Worm (Caenorhabditis elegans) whole organism, mixed stage, embryonic: ENCODE measurements around the gene C16C8.9.

Source experiments
- M03D4.4 ChIP-seq: sonication (generic microtip); optimal IDR thresholded peaks from 2 replicates; lab custom pipeline; 2017; ENCODE audit warnings: mild to moderate bottlenecking, missing genetic modification characterization, missing compliant biosample characterization
- bed-3 ChIP-seq: fragments of 200-800 bp; sonication (Bioruptor generic); optimal IDR thresholded peaks from 3 replicates; lab custom pipeline; 2018; ENCODE audit warnings: mild to moderate bottlenecking, missing genetic modification characterization, moderate library complexity, missing compliant biosample characterization
- blmp-1 ChIP-seq: fragments of 150-350 bp; optimal IDR thresholded peaks from 2 replicates; lab custom pipeline; 2014; ENCODE audit warnings: missing biosample characterization, missing genetic modification characterization
- ceh-39 ChIP-seq: fragments of 150-350 bp; optimal IDR thresholded peaks from 2 replicates; lab custom pipeline; 2014; ENCODE audit warnings: missing biosample characterization, missing genetic modification characterization
- ceh-83 ChIP-seq: fragments of 200-800 bp; sonication (Bioruptor generic); optimal IDR thresholded peaks from 2 replicates; lab custom pipeline; 2018; ENCODE audit warnings: mild to moderate bottlenecking, missing genetic modification characterization, missing compliant biosample characterization
- ces-1 ChIP-seq: fragments of 150-350 bp; optimal IDR thresholded peaks from 2 replicates; lab custom pipeline; 2014; ENCODE audit warnings: missing biosample characterization, missing genetic modification reagents, missing genetic modification characterization
- cnd-1 ChIP-seq: fragments of 200-800 bp; sonication (Bioruptor generic); optimal IDR thresholded peaks from 2 replicates; lab custom pipeline; 2018; ENCODE audit warnings: mild to moderate bottlenecking, missing genetic modification characterization, missing compliant biosample characterization
- drap-1 ChIP-seq: fragments of 200-800 bp; sonication (Bioruptor generic); optimal IDR thresholded peaks from 3 replicates; lab custom pipeline; 2018; ENCODE audit warnings: mild to moderate bottlenecking, missing genetic modification characterization, missing compliant biosample characterization
- elt-1 ChIP-seq: sonication (generic microtip); optimal IDR thresholded peaks from 2 replicates; lab custom pipeline; 2017; ENCODE audit warnings: missing genetic modification characterization, mild to moderate bottlenecking, missing compliant biosample characterization, antibody characterized with exemption, moderate library complexity, borderline replicate concordance; ENCODE audit not compliant: insufficient read depth
- elt-3 ChIP-seq: fragments of 150-350 bp; optimal IDR thresholded peaks from 2 replicates; lab custom pipeline; 2014; ENCODE audit warnings: missing biosample characterization, missing genetic modification characterization
- flh-1 ChIP-seq: fragments of 200-800 bp; sonication (Bioruptor generic); optimal IDR thresholded peaks from 2 replicates; lab custom pipeline; 2018; ENCODE audit warnings: mild to moderate bottlenecking, missing genetic modification characterization, moderate library complexity, missing compliant biosample characterization
- ham-2 ChIP-seq: fragments of 200-800 bp; sonication (Bioruptor generic); optimal IDR thresholded peaks from 2 replicates; lab custom pipeline; 2018; ENCODE audit warnings: mild to moderate bottlenecking, missing genetic modification characterization, missing compliant biosample characterization
- hlh-1 ChIP-seq: fragments of 150-350 bp; optimal IDR thresholded peaks from 2 replicates; lab custom pipeline; 2014; ENCODE audit warnings: missing biosample characterization, missing genetic modification reagents, missing genetic modification characterization
- lin-13 ChIP-seq: fragments of 150-350 bp; optimal IDR thresholded peaks from 2 replicates; lab custom pipeline; 2014; ENCODE audit warnings: missing biosample characterization, missing genetic modification characterization
- lin-32 ChIP-seq: fragments of 200-800 bp; sonication (Bioruptor generic); optimal IDR thresholded peaks from 2 replicates; lab custom pipeline; 2018; ENCODE audit warnings: mild to moderate bottlenecking, missing genetic modification characterization, missing compliant biosample characterization
- lsy-2 ChIP-seq: fragments of 150-350 bp; optimal IDR thresholded peaks from 2 replicates; lab custom pipeline; 2014; ENCODE audit warnings: missing biosample characterization, missing genetic modification characterization
- mab-5 ChIP-seq: fragments of 150-350 bp; optimal IDR thresholded peaks from 2 replicates; lab custom pipeline; 2014; ENCODE audit warnings: missing biosample characterization, missing genetic modification characterization
- mep-1 ChIP-seq: fragments of 150-350 bp; optimal IDR thresholded peaks from 2 replicates; lab custom pipeline; 2017; ENCODE audit warnings: missing biosample characterization, missing genetic modification reagents, missing genetic modification characterization, inconsistent platforms
- mls-2 ChIP-seq: sonication (generic microtip); optimal IDR thresholded peaks from 2 replicates; lab custom pipeline; 2016; ENCODE audit warnings: mild to moderate bottlenecking, missing genetic modification characterization, moderate library complexity, missing compliant biosample characterization
- nhr-12 ChIP-seq: fragments of 150-350 bp; optimal IDR thresholded peaks from 2 replicates; lab custom pipeline; 2014; ENCODE audit warnings: missing biosample characterization, missing genetic modification characterization
- nhr-2 ChIP-seq: fragments of 150-350 bp; optimal IDR thresholded peaks from 2 replicates; lab custom pipeline; 2014; ENCODE audit warnings: missing biosample characterization, missing genetic modification characterization
- nhr-28 ChIP-seq: fragments of 150-350 bp; optimal IDR thresholded peaks from 2 replicates; lab custom pipeline; 2014; ENCODE audit warnings: missing biosample characterization, missing genetic modification characterization
- pha-4 ChIP-seq: fragments of 150-350 bp; optimal IDR thresholded peaks from 2 replicates; lab custom pipeline; 2018; ENCODE audit warnings: missing biosample characterization, missing genetic modification reagents, missing genetic modification characterization
- sem-2 ChIP-seq: fragments of 200-800 bp; sonication (Bioruptor generic); optimal IDR thresholded peaks from 2 replicates; lab custom pipeline; 2018; ENCODE audit warnings: mild to moderate bottlenecking, missing genetic modification characterization, missing compliant biosample characterization
- snpc-4 ChIP-seq: fragments of 150-350 bp; optimal IDR thresholded peaks from 2 replicates; lab custom pipeline; 2014; ENCODE audit warnings: missing biosample characterization, missing genetic modification characterization
- sptf-1 ChIP-seq: sonication (generic microtip); optimal IDR thresholded peaks from 2 replicates; lab custom pipeline; 2017; ENCODE audit warnings: mild to moderate bottlenecking, missing genetic modification characterization, moderate library complexity, missing compliant biosample characterization
- tbx-8 ChIP-seq: fragments of 200-800 bp; sonication (Bioruptor generic); optimal IDR thresholded peaks from 2 replicates; lab custom pipeline; 2018; ENCODE audit warnings: mild to moderate bottlenecking, missing genetic modification characterization, moderate library complexity, missing compliant biosample characterization
- unc-39 ChIP-seq: fragments of 150-350 bp; optimal IDR thresholded peaks from 2 replicates; lab custom pipeline; 2014; ENCODE audit warnings: missing biosample characterization, missing genetic modification characterization
- unc-62 ChIP-seq: fragments of 150-350 bp; optimal IDR thresholded peaks from 2 replicates; lab custom pipeline; 2014; ENCODE audit warnings: missing biosample characterization, missing genetic modification reagents, missing genetic modification characterization
- ztf-11 ChIP-seq: fragments of 150-350 bp; optimal IDR thresholded peaks from 2 replicates; lab custom pipeline; 2014; ENCODE audit warnings: missing biosample characterization, missing genetic modification characterization

C16C8.9 gene

ce11 chrII:3438280-3438679 lies 24.7 kb downstream of the C16C8.9 start:
- TF ChIP-seq drap-1 (GFP tag; lab: Kevin White, UChicago) (no peak), nhr-2 (tag; lab: Kevin White, UChicago) (no peak), blmp-1 (tag; lab: Kevin White, UChicago) (peak; percentile 90)

DNA sequence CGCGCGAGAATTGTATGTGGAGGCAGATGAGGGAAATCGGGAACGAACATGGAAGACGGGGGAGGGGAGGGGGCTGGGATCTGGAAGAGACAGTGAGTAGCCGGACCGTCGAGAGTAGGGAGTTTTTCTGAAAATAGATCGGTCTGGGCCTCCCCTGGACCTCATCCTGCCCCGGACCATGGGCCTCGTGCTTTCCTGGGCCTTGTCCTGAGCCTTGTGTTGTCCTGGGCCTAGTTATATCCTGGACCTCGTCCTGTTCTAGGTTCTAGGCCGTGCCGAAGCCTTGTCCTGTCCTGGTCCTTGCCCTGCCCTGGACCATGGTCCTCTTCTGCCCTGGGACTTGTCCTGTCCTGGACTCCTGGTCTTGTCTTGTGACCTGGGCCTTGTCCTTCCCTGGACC lies 25.6 kb downstream of the C16C8.9 start:
- no peak for TF ChIP-seq unc-62
- TF ChIP-seq ces-1 (GFP tag; lab: Kevin White, UChicago), result no peak
- TF ChIP-seq sem-2 (GFP tag; lab: Kevin White, UChicago), result no peak
- no peak for TF ChIP-seq sptf-1 (tag; lab: Kevin White, UChicago)
- TF ChIP-seq ceh-83 (GFP tag; lab: Kevin White, UChicago), result peak; percentile 33

ce11 chrII:3436412-3436811 lies 26.6 kb downstream of the C16C8.9 start, which contains the start of gene skpo-2:
Gene skpo-2, minus strand, starts transcription at chrII:3436512.
- no peak for TF ChIP-seq ztf-11 (tag; lab: Kevin White, UChicago)
- TF ChIP-seq unc-62, result no peak
- TF ChIP-seq ham-2, result no peak
- TF ChIP-seq unc-39, result no peak
- TF ChIP-seq nhr-12 (tag; lab: Kevin White, UChicago), result no peak
- no peak for TF ChIP-seq mls-2
- TF ChIP-seq hlh-1 (tag; lab: Kevin White, UChicago), result no peak
- TF ChIP-seq ceh-83 (GFP tag; lab: Kevin White, UChicago), result no peak
- TF ChIP-seq lin-32 (GFP tag; lab: Kevin White, UChicago), result no peak
- no peak for TF ChIP-seq elt-1 (tag; lab: Kevin White, UChicago)
- TF ChIP-seq mab-5, result no peak
- TF ChIP-seq pha-4 (tag; lab: Kevin White, UChicago), result no peak
- TF ChIP-seq snpc-4 (tag; lab: Kevin White, UChicago), result no peak
- TF ChIP-seq mep-1, result no peak
- TF ChIP-seq sptf-1 (tag; lab: Kevin White, UChicago), result no peak
- TF ChIP-seq lsy-2 (tag; lab: Kevin White, UChicago), result no peak

ce11 chrII:3434893-3435503 lies 28.0 kb downstream of the C16C8.9 start:
- TF ChIP-seq ham-2, result no peak
- no peak for TF ChIP-seq cnd-1 (tag; lab: Kevin White, UChicago)
- no peak for TF ChIP-seq elt-3 (tag; lab: Kevin White, UChicago)
- TF ChIP-seq nhr-2 (tag; lab: Kevin White, UChicago), result no peak
- no peak for TF ChIP-seq nhr-12 (tag; lab: Kevin White, UChicago)
- no peak for TF ChIP-seq lin-32 (GFP tag; lab: Kevin White, UChicago)
- no peak for TF ChIP-seq tbx-8 (GFP tag; lab: Kevin White, UChicago)
- no peak for TF ChIP-seq flh-1 (GFP tag; lab: Kevin White, UChicago)
- TF ChIP-seq sem-2 (GFP tag; lab: Kevin White, UChicago), result no peak
- TF ChIP-seq sptf-1 (tag; lab: Kevin White, UChicago), result no peak
- TF ChIP-seq M03D4.4 (tag; lab: Kevin White, UChicago), result no peak
- TF ChIP-seq bed-3 (GFP tag; lab: Kevin White, UChicago), result no peak

DNA sequence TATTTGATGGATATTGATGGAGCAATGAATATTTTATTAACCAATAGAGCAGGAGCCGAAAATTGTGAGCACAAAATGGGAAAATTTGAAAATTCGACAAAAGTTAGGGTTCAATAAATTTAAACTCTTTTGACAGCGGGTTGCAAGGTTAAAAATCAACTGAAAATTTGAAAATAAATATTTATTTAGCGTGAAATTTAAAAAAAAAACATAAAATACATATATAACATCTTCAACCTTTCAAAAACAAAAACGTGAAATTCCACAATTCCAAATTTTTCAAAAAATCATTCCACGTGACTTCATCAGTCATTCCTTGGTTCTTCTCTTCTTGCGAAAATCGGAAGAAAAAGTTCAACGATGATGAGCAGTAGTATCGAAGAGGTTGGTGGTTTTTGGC lies 33.6 kb downstream of the C16C8.9 start, which contains the start of gene C16C8.18:
C16C8.18 (plus strand) TSS at position 301 of the 400 bp plus-strand sequence.
- TF ChIP-seq ces-1 (GFP tag; lab: Kevin White, UChicago), result no peak
- TF ChIP-seq flh-1 (GFP tag; lab: Kevin White, UChicago), result no peak
- TF ChIP-seq hlh-1 (tag; lab: Kevin White, UChicago), result no peak
- TF ChIP-seq nhr-28, result no peak
- TF ChIP-seq mls-2, result no peak
- TF ChIP-seq mep-1, result no peak
- no peak for TF ChIP-seq cnd-1 (tag; lab: Kevin White, UChicago)
- TF ChIP-seq nhr-12 (tag; lab: Kevin White, UChicago), result no peak
- no peak for TF ChIP-seq sem-2 (GFP tag; lab: Kevin White, UChicago)
- no peak for TF ChIP-seq ceh-39
- TF ChIP-seq ztf-11 (tag; lab: Kevin White, UChicago), result no peak
- TF ChIP-seq tbx-8 (GFP tag; lab: Kevin White, UChicago), result no peak
- no peak for TF ChIP-seq mab-5
- no peak for TF ChIP-seq sptf-1 (tag; lab: Kevin White, UChicago)
- no peak for TF ChIP-seq pha-4 (tag; lab: Kevin White, UChicago)
- no peak for TF ChIP-seq unc-39
- no peak for TF ChIP-seq nhr-2 (tag; lab: Kevin White, UChicago)
- no peak for TF ChIP-seq elt-1 (tag; lab: Kevin White, UChicago)
- TF ChIP-seq lin-13 (tag; lab: Kevin White, UChicago), result no peak
